Fruit fly (Drosophila melanogaster) whole organism, embryonic: Measurements from ENCODE around the gene TMEM216.

Source experiments
- Awh ChIP-seq: fragments of 200-800 bp; sonication (Bioruptor generic); IDR thresholded peaks from 2 replicates; pipeline ENCODE4, ENCODE4 v1.3.6; 2022; ENCODE audit warnings: missing biosample characterization, missing genetic modification characterization
- CG11085 ChIP-seq: fragments of 200-800 bp; sonication (Bioruptor generic); IDR thresholded peaks from 2 replicates; pipeline ENCODE4 v1.3.6; 2022; ENCODE audit warnings: missing biosample characterization, missing genetic modification characterization
- CG12104 ChIP-seq: fragments of 200-800 bp; sonication (Bioruptor generic); optimal IDR thresholded peaks from 3 replicates; lab custom pipeline; 2016; ENCODE audit warnings: missing biosample characterization, missing genetic modification characterization
- CG13296 ChIP-seq: fragments of 200-800 bp; sonication (Bioruptor generic); optimal IDR thresholded peaks from 3 replicates; lab custom pipeline; 2018; ENCODE audit warnings: missing biosample characterization, mild to moderate bottlenecking, missing genetic modification characterization
- CG13775 ChIP-seq: fragments of 200-800 bp; sonication (Bioruptor generic); optimal IDR thresholded peaks from 3 replicates; lab custom pipeline; 2017; ENCODE audit warnings: missing biosample characterization, mild to moderate bottlenecking, missing genetic modification characterization
- CG13894 ChIP-seq: fragments of 200-800 bp; sonication (Bioruptor generic); optimal IDR thresholded peaks from 3 replicates; lab custom pipeline; 2018; ENCODE audit warnings: missing biosample characterization, mild to moderate bottlenecking, missing genetic modification characterization, moderate library complexity
- CG14710 ChIP-seq: fragments of 200-800 bp; sonication (Bioruptor generic); optimal IDR thresholded peaks from 3 replicates; lab custom pipeline; 2019; ENCODE audit warnings: missing biosample characterization, mild to moderate bottlenecking, missing genetic modification characterization, moderate library complexity
- CG15479 ChIP-seq: fragments of 200-800 bp; sonication (Bioruptor generic); optimal IDR thresholded peaks from 3 replicates; lab custom pipeline; 2019; ENCODE audit warnings: missing biosample characterization, mild to moderate bottlenecking, missing genetic modification characterization, moderate library complexity
- CG15696 ChIP-seq: fragments of 200-800 bp; sonication (Bioruptor generic); optimal IDR thresholded peaks from 2 replicates; lab custom pipeline; 2019; ENCODE audit warnings: missing biosample characterization, mild to moderate bottlenecking, missing genetic modification characterization, moderate library complexity
- CG16863 ChIP-seq: fragments of 200-800 bp; sonication (Bioruptor generic); optimal IDR thresholded peaks from 3 replicates; lab custom pipeline; 2016; ENCODE audit warnings: missing biosample characterization, missing genetic modification characterization
- CG1832 ChIP-seq: fragments of 200-800 bp; sonication (Bioruptor generic); optimal IDR thresholded peaks from 2 replicates; lab custom pipeline; 2017; ENCODE audit warnings: missing biosample characterization, mild to moderate bottlenecking, missing genetic modification characterization, inconsistent platforms
- CG2129 ChIP-seq: fragments of 200-800 bp; sonication (Bioruptor generic); IDR thresholded peaks from 2 replicates; pipeline ENCODE4 v1.3.6; 2022; ENCODE audit warnings: missing biosample characterization, missing genetic modification characterization; ENCODE audit not compliant: partially characterized antibody
- CG32772 ChIP-seq: fragments of 200-800 bp; sonication (Bioruptor generic); IDR thresholded peaks from 2 replicates; pipeline ENCODE4 v1.3.6; 2022; ENCODE audit warnings: missing biosample characterization, missing genetic modification characterization
- CG33213 ChIP-seq: fragments of 200-800 bp; sonication (Bioruptor generic); optimal IDR thresholded peaks from 3 replicates; lab custom pipeline; 2016; ENCODE audit warnings: missing biosample characterization, missing genetic modification characterization
- CG6254 ChIP-seq: fragments of 200-800 bp; sonication (Bioruptor generic); optimal IDR thresholded peaks from 3 replicates; lab custom pipeline; 2017; ENCODE audit warnings: mild to moderate bottlenecking, missing biosample characterization, missing genetic modification reagents, missing genetic modification characterization
- CG8290 ChIP-seq, 3 experiments: fragments of 200-800 bp; sonication (Bioruptor generic); optimal IDR thresholded peaks; 2 replicates each; lab custom pipeline; 2016 to 2019; ENCODE audit warnings: missing biosample characterization in 3 of 3, missing genetic modification characterization in 3 of 3, mild to moderate bottlenecking in 2 of 3, moderate library complexity in 1 of 3
- CG9215 ChIP-seq: fragments of 200-800 bp; sonication (Bioruptor generic); IDR thresholded peaks from 2 replicates; pipeline ENCODE4 v1.3.6; 2022; ENCODE audit warnings: missing biosample characterization, missing genetic modification characterization
- CG9727 ChIP-seq: fragments of 200-800 bp; sonication (Bioruptor generic); optimal IDR thresholded peaks from 3 replicates; lab custom pipeline; 2017; ENCODE audit warnings: missing biosample characterization, mild to moderate bottlenecking, missing genetic modification characterization
- Dbx ChIP-seq: fragments of 200-800 bp; sonication (Bioruptor generic); IDR thresholded peaks from 3 replicates; pipeline ENCODE4 v1.3.6; 2022; ENCODE audit warnings: missing biosample characterization, missing genetic modification characterization
- Dip3 ChIP-seq: fragments of 200-800 bp; sonication (Bioruptor generic); optimal IDR thresholded peaks from 3 replicates; lab custom pipeline; 2016; ENCODE audit warnings: missing biosample characterization, missing genetic modification characterization
- Fer1 ChIP-seq: fragments of 200-800 bp; sonication (Bioruptor generic); optimal IDR thresholded peaks from 2 replicates; lab custom pipeline; 2017; ENCODE audit warnings: missing biosample characterization, mild to moderate bottlenecking, missing genetic modification characterization
- Hand ChIP-seq: fragments of 200-800 bp; sonication (Bioruptor generic); optimal IDR thresholded peaks from 2 replicates; lab custom pipeline; 2017; ENCODE audit warnings: mild to moderate bottlenecking, missing biosample characterization, missing genetic modification reagents, missing genetic modification characterization
- Hey ChIP-seq: fragments of 200-800 bp; sonication (Bioruptor generic); optimal IDR thresholded peaks from 3 replicates; lab custom pipeline; 2018; ENCODE audit warnings: missing biosample characterization, mild to moderate bottlenecking, missing genetic modification characterization
- Hr39 ChIP-seq: fragments of >200 bp; optimal IDR thresholded peaks from 2 replicates; lab custom pipeline; 2017
- Hsf ChIP-seq: fragments of 200-800 bp; sonication (Bioruptor generic); optimal IDR thresholded peaks from 3 replicates; lab custom pipeline; 2016; ENCODE audit warnings: missing biosample characterization, missing genetic modification characterization
- Jarid2 ChIP-seq: fragments of 200-800 bp; sonication (Bioruptor generic); optimal IDR thresholded peaks from 3 replicates; lab custom pipeline; 2017; ENCODE audit warnings: mild to moderate bottlenecking, missing biosample characterization, missing genetic modification reagents, missing genetic modification characterization
- MBD-R2 ChIP-seq: fragments of 200-800 bp; sonication (Bioruptor generic); IDR thresholded peaks from 2 replicates; pipeline ENCODE4 v1.3.6; 2022; ENCODE audit warnings: missing biosample characterization, missing genetic modification characterization
- MESR4 ChIP-seq: fragments of 200-800 bp; sonication (Bioruptor generic); optimal IDR thresholded peaks from 2 replicates; lab custom pipeline; 2018; ENCODE audit warnings: missing biosample characterization, mild to moderate bottlenecking, missing genetic modification characterization, moderate library complexity
- MTF-1 ChIP-seq: fragments of 200-800 bp; sonication (Bioruptor generic); optimal IDR thresholded peaks from 2 replicates; lab custom pipeline; 2018; ENCODE audit warnings: missing biosample characterization, mild to moderate bottlenecking, missing genetic modification characterization, borderline replicate concordance
- Neu2 ChIP-seq: fragments of 200-800 bp; sonication (Bioruptor generic); optimal IDR thresholded peaks from 3 replicates; lab custom pipeline; 2016; ENCODE audit warnings: missing biosample characterization, missing genetic modification characterization, borderline replicate concordance
- Nf-YB ChIP-seq: fragments of 200-800 bp; sonication (Bioruptor generic); optimal IDR thresholded peaks from 3 replicates; lab custom pipeline; 2019; ENCODE audit warnings: missing biosample characterization, mild to moderate bottlenecking, missing genetic modification characterization, moderate library complexity
- Ptx1 ChIP-seq: fragments of 200-800 bp; sonication (Bioruptor generic); IDR thresholded peaks from 2 replicates; pipeline ENCODE4 v1.3.6; 2022; ENCODE audit warnings: missing biosample characterization, missing genetic modification characterization
- ac ChIP-seq: fragments of 200-800 bp; sonication (Bioruptor generic); optimal IDR thresholded peaks from 3 replicates; lab custom pipeline; 2017; ENCODE audit warnings: missing biosample characterization, mild to moderate bottlenecking, missing genetic modification characterization
- aop ChIP-seq: fragments of 200-800 bp; sonication (Bioruptor generic); IDR thresholded peaks from 2 replicates; pipeline ENCODE4 v1.3.6; 2022; ENCODE audit warnings: missing biosample characterization, missing genetic modification characterization
- bigmax ChIP-seq: fragments of 200-800 bp; sonication (Bioruptor generic); optimal IDR thresholded peaks from 2 replicates; lab custom pipeline; 2018; ENCODE audit warnings: missing biosample characterization, mild to moderate bottlenecking, missing genetic modification characterization
- cwo ChIP-seq: fragments of 200-800 bp; sonication (Bioruptor generic); optimal IDR thresholded peaks from 3 replicates; lab custom pipeline; 2017; ENCODE audit warnings: missing biosample characterization, missing genetic modification characterization, mild to moderate bottlenecking, moderate library complexity, missing genetic modification reagents
- dati ChIP-seq: fragments of 200-800 bp; sonication (Bioruptor generic); IDR thresholded peaks from 2 replicates; pipeline ENCODE4 v1.3.6; 2022; ENCODE audit warnings: missing biosample characterization, missing genetic modification characterization
- dpn ChIP-seq, 2 experiments: fragments of 200-800 bp; sonication (Bioruptor generic); optimal IDR thresholded peaks; 3 replicates each; lab custom pipeline; 2016; ENCODE audit warnings: missing biosample characterization in 2 of 2, missing genetic modification characterization in 2 of 2
- fd96Cb ChIP-seq: fragments of 200-800 bp; sonication (Bioruptor generic); optimal IDR thresholded peaks from 2 replicates; lab custom pipeline; 2018; ENCODE audit warnings: missing biosample characterization, mild to moderate bottlenecking, missing genetic modification characterization, moderate library complexity
- ftz-f1 ChIP-seq: fragments of 200-800 bp; sonication (Bioruptor generic); optimal IDR thresholded peaks from 2 replicates; lab custom pipeline; 2016; ENCODE audit warnings: missing biosample characterization, missing genetic modification characterization
- gcm ChIP-seq: fragments of 200-800 bp; sonication (Bioruptor generic); optimal IDR thresholded peaks from 2 replicates; lab custom pipeline; 2019; ENCODE audit warnings: missing biosample characterization, mild to moderate bottlenecking, missing genetic modification characterization, moderate library complexity
- gfzf ChIP-seq: fragments of 200-800 bp; sonication (Bioruptor generic); optimal IDR thresholded peaks from 2 replicates; lab custom pipeline; 2016; ENCODE audit warnings: missing biosample characterization, mild to moderate bottlenecking, missing genetic modification characterization, moderate library complexity
- hbn ChIP-seq: fragments of 200-800 bp; sonication (Bioruptor generic); IDR thresholded peaks from 2 replicates; pipeline ENCODE4 v1.3.6; 2022; ENCODE audit warnings: missing biosample characterization, missing genetic modification characterization; ENCODE audit not compliant: partially characterized antibody
- pros ChIP-seq: fragments of 200-800 bp; sonication (Bioruptor generic); optimal IDR thresholded peaks from 3 replicates; lab custom pipeline; 2019; ENCODE audit warnings: missing biosample characterization, mild to moderate bottlenecking, missing genetic modification characterization, moderate library complexity
- sc ChIP-seq, 3 experiments: fragments of >200 bp in 2 of 3; fragments of 200-800 bp in 1 of 3; sonication (Bioruptor generic) in 1 of 3; optimal IDR thresholded peaks; 2 replicates in 2 of 3; 3 replicates in 1 of 3; lab custom pipeline; 2017; ENCODE audit warnings: mild to moderate bottlenecking in 1 of 3, missing biosample characterization in 1 of 3, missing genetic modification characterization in 1 of 3, missing genetic modification reagents in 1 of 3
- schlank ChIP-seq: fragments of 200-800 bp; sonication (Bioruptor generic); optimal IDR thresholded peaks from 2 replicates; lab custom pipeline; 2018; ENCODE audit warnings: missing biosample characterization, mild to moderate bottlenecking, missing genetic modification characterization
- sens ChIP-seq: fragments of 200-800 bp; sonication (Bioruptor generic); peaks from one replicate; lab custom pipeline; 2016; ENCODE audit warnings: missing biosample characterization, missing genetic modification characterization
- shn ChIP-seq: fragments of 200-800 bp; sonication (Bioruptor generic); optimal IDR thresholded peaks from 3 replicates; lab custom pipeline; 2016; ENCODE audit warnings: missing biosample characterization, missing genetic modification characterization
- sim ChIP-seq: fragments of 200-800 bp; sonication (Bioruptor generic); IDR thresholded peaks from 2 replicates; pipeline ENCODE4 v1.3.6; 2022; ENCODE audit warnings: missing biosample characterization, missing genetic modification characterization
- vnd ChIP-seq: fragments of 200-800 bp; sonication (Bioruptor generic); IDR thresholded peaks from 3 replicates; pipeline ENCODE4 v1.3.6; 2022; ENCODE audit warnings: missing biosample characterization, missing genetic modification characterization; ENCODE audit not compliant: partially characterized antibody

TMEM216 gene

dm6 chr3R:8726632-8727031 is 10.6 kb downstream of the TMEM216 start, which contains the start of gene CG8159 (continued):
- TF ChIP-seq Nf-YB (GFP tag; lab: Kevin White, UChicago) (no peak), CG6254 (GFP tag; lab: Kevin White, UChicago) (no peak), CG32772 (no peak), Neu2 (GFP tag; lab: Kevin White, UChicago) (no peak), Hey (tag; lab: Kevin White, UChicago) (no peak), CG9215 (GFP tag; lab: Robert Waterston, UW) (no peak), aop (GFP tag; lab: Robert Waterston, UW) (no peak), CG33213 (no peak), CG16863 (GFP tag; lab: Kevin White, UChicago) (no peak), Jarid2 (GFP tag; lab: Kevin White, UChicago) (no peak), sc (optimal IDR thresholded peaks at IDR 0.05; lab: Kevin White, UChicago) (no peak), sc (GFP tag; optimal IDR thresholded peaks at IDR 0.05; lab: Kevin White, UChicago) (no peak), CG13775 (GFP tag; lab: Kevin White, UChicago) (no peak), Ptx1 (GFP tag; lab: Robert Waterston, UW) (no peak), gcm (GFP tag; lab: Kevin White, UChicago) (no peak), Hand (no peak), bigmax (GFP tag; lab: Kevin White, UChicago) (no peak), Fer1 (no peak), MESR4 (GFP tag; lab: Kevin White, UChicago) (peak; percentile 8), dati (GFP tag; lab: Robert Waterston, UW) (no peak), sens (GFP tag; lab: Kevin White, UChicago) (peak; percentile 47), gfzf (peak; percentile 7), Dbx (no peak), CG14710 (tag; lab: Kevin White, UChicago) (no peak), vnd (GFP tag; lab: Robert Waterston, UW) (no peak), Awh (GFP tag; lab: Robert Waterston, UW) (no peak), CG8290 (GFP tag; optimal IDR thresholded peaks at IDR 0.05; lab: Kevin White, UChicago) (no peak), CG8290 (tag; optimal IDR thresholded peaks at IDR 0.05; lab: Kevin White, UChicago) (no peak), cwo (no peak), ftz-f1 (GFP tag; lab: Kevin White, UChicago) (no peak), schlank (no peak), ac (GFP tag; lab: Kevin White, UChicago) (no peak), fd96Cb (tag; lab: Kevin White, UChicago) (no peak), Hsf (GFP tag; lab: Kevin White, UChicago) (no peak), CG15696 (tag; lab: Kevin White, UChicago) (no peak), CG1832 (GFP tag; lab: Kevin White, UChicago) (no peak), CG12104 (no peak), Hr39 (lab: Kevin White, UChicago) (no peak), CG11085 (GFP tag; lab: Robert Waterston, UW) (no peak), MTF-1 (no peak), CG13894 (tag; lab: Kevin White, UChicago) (no peak), CG13296 (GFP tag; lab: Kevin White, UChicago) (no peak), CG15479 (GFP tag; lab: Kevin White, UChicago) (no peak), sim (no peak), CG2129 (GFP tag; lab: Robert Waterston, UW) (no peak), CG9727 (GFP tag; lab: Kevin White, UChicago) (no peak), hbn (GFP tag; lab: Robert Waterston, UW) (no peak), shn (GFP tag; lab: Kevin White, UChicago) (no peak), MBD-R2 (peak; percentile 85), pros (GFP tag; lab: Kevin White, UChicago) (no peak), Dip3 (no peak), dpn (GFP tag; optimal IDR thresholded peaks at IDR 0.05; lab: Kevin White, UChicago) (no peak)
